Fruit fly (Drosophila melanogaster) whole organism, pupa: Measurements from ENCODE around the gene CG14147.

Source experiments
- CG10348 ChIP-seq: fragments of 200-800 bp; sonication (Bioruptor generic); IDR thresholded peaks from 2 replicates; pipeline ENCODE4 v1.3.6; 2022; ENCODE audit warnings: missing biosample characterization, missing genetic modification characterization
- CG32121 ChIP-seq: fragments of 200-800 bp; sonication (Bioruptor generic); IDR thresholded peaks from 2 replicates; pipeline ENCODE4 v1.3.6; 2022; ENCODE audit warnings: missing biosample characterization, missing genetic modification characterization
- CG8301 ChIP-seq: fragments of 200-800 bp; sonication (Bioruptor generic); optimal IDR thresholded peaks from 2 replicates; lab custom pipeline; 2018; ENCODE audit warnings: missing biosample characterization, mild to moderate bottlenecking, missing genetic modification characterization
- EcR ChIP-seq: fragments of 200-800 bp; sonication (Bioruptor generic); optimal IDR thresholded peaks from 3 replicates; lab custom pipeline; 2019; ENCODE audit warnings: missing biosample characterization, missing genetic modification characterization, mild to moderate bottlenecking, moderate library complexity, missing genetic modification reagents
- Pif1A ChIP-seq: fragments of 200-800 bp; sonication (Bioruptor generic); optimal IDR thresholded peaks from 3 replicates; lab custom pipeline; 2016; ENCODE audit warnings: missing biosample characterization, missing genetic modification characterization
- fd96Ca ChIP-seq: fragments of 200-800 bp; sonication (Bioruptor generic); IDR thresholded peaks from 3 replicates; pipeline ENCODE4 v1.3.6; 2022; ENCODE audit warnings: missing biosample characterization, missing genetic modification characterization
- gl ChIP-seq: fragments of 200-800 bp; sonication (Bioruptor generic); optimal IDR thresholded peaks from 2 replicates; lab custom pipeline; 2018; ENCODE audit warnings: missing biosample characterization, mild to moderate bottlenecking, missing genetic modification characterization
- rn ChIP-seq: fragments of 200-800 bp; sonication (Bioruptor generic); IDR thresholded peaks from 2 replicates; pipeline ENCODE4 v1.3.6; 2022; ENCODE audit warnings: missing biosample characterization, missing genetic modification characterization

dm6 chr3L:10940312-10940711 lies 32.1 kb upstream of the CG14147 start:
- peak; percentile 24 for TF ChIP-seq EcR (GFP tag; lab: Kevin White, UChicago)
- no peak for TF ChIP-seq CG32121
- peak; percentile 57 for TF ChIP-seq CG8301 (tag; lab: Kevin White, UChicago)
- peak; percentile 67; the same call in 2 of the 3 replicates for TF ChIP-seq fd96Ca (GFP tag; lab: Robert Waterston, UW)
- TF ChIP-seq CG10348 (GFP tag; lab: Robert Waterston, UW) = no peak
- TF ChIP-seq gl (tag; lab: Kevin White, UChicago) = peak; percentile 38
- peak; percentile 66 for TF ChIP-seq Pif1A (GFP tag; lab: Kevin White, UChicago)
- no peak for TF ChIP-seq rn (GFP tag; lab: Robert Waterston, UW)
